Worm (Caenorhabditis elegans): ENCODE results near the gene ins-12.

DNA sequence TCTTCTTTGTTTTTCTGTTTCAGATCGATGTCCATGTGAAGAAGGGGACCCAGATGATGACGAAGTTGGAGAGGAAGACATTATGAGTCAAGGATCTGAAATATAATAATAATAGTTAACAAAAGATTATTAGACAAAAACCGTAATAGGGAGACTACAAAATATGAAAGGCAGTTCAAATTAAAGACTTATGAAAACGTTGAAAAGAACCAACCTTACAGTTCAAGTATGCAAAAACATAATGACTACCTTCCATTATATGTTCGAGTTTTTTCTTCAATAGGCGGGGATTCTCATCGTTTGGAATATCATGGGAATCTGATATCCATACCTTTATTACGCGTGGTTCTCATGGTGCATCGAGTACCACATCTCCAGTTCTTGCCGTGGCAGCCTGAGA is 20.8 kb upstream of the ins-12 start, which contains the start of gene hlh-26:
- TF ChIP-seq ets-5 (GFP tag; IDR thresholded peaks at IDR 0.05): no peak
- TF ChIP-seq unc-86 (tag; optimal IDR thresholded peaks at IDR 0.05): no peak
- no peak for TF ChIP-seq Y116A8C.19 (tag; optimal IDR thresholded peaks at IDR 0.05; ENCODE audit: borderline replicate concordance)
- no peak for TF ChIP-seq nhr-76 (tag; optimal IDR thresholded peaks at IDR 0.05)
- no peak for TF ChIP-seq egl-27 (tag; optimal IDR thresholded peaks at IDR 0.05)
- TF ChIP-seq pqm-1 (tag; optimal IDR thresholded peaks at IDR 0.05): no peak
- TF ChIP-seq hpl-2 (GFP tag; optimal IDR thresholded peaks at IDR 0.05): no peak
- TF ChIP-seq rnt-1 (tag; optimal IDR thresholded peaks at IDR 0.05): no peak
- TF ChIP-seq lin-14 (GFP tag; optimal IDR thresholded peaks at IDR 0.05): no peak
- TF ChIP-seq sox-4 (tag; optimal IDR thresholded peaks at IDR 0.05): no peak
- no peak for TF ChIP-seq lin-39 (tag; optimal IDR thresholded peaks at IDR 0.05)
- TF ChIP-seq nhr-237 (tag; optimal IDR thresholded peaks at IDR 0.05): no peak
- no peak for TF ChIP-seq pag-3 (tag; optimal IDR thresholded peaks at IDR 0.05; ENCODE audit: borderline replicate concordance, insufficient read depth)
- TF ChIP-seq mep-1 (tag; optimal IDR thresholded peaks at IDR 0.05): no peak

All from whole organism, L1 larva.